Fruit fly (Drosophila melanogaster) Kc167 (cell line): ENCODE measurements around the gene CG6592.

Experiments
- psq ChIP-seq: fragments of >200 bp; optimal IDR thresholded peaks from 2 replicates; lab custom pipeline; 2017; ENCODE audit warnings: missing external identifiers
- ttk ChIP-seq: sonication (Bioruptor generic); optimal IDR thresholded peaks from 2 replicates; lab custom pipeline; 2017; ENCODE audit warnings: missing external identifiers

DNA sequence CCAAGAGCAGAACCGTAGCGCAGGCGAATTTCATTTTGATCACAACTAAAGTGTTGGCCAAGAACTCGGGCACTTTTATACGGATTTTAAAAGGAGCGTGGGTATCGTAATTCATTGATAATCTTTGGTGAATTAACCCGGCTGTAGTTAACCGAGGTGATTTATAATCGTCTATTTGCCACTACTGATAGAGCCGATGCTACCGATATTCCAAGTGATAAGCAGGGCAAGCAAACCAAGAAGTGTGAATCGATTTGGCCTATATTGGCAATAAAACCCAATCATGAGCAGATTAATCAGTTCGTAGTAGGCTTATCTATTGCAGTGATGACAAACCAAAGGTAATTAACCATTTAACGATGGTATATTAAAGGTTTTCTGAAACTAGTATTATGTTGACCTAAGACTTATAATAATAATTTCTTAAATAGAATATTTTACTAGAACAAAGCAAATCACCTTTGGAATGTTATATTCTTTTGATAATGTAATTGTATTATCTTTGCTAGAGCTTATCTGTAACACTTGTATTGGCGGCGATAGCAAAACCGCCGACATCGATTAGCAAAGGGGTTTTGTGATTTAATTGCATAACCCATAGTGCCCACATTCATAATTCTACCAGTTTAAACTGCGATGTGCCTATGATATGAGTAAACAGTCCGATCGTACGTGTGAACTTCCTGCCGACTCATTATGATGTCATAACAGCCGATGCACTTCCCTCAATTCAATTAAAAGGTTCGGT is 3.6 kb downstream of the CG6592 start, which contains the start of gene CG10472:
- TF ChIP-seq psq = no peak
- no peak for TF ChIP-seq ttk (lab: Kevin White, UChicago)
